Worm (Caenorhabditis elegans) whole organism, early embryonic: ENCODE data around the gene F47C12.6.

ENCODE experiments used
- B0310.2 ChIP-seq: sonication (generic microtip); optimal IDR thresholded peaks from 2 replicates; lab custom pipeline; 2016; ENCODE audit warnings: mild to moderate bottlenecking, missing genetic modification characterization, missing compliant biosample characterization
- F13C5.2 ChIP-seq: sonication (generic microtip); optimal IDR thresholded peaks from 2 replicates; lab custom pipeline; 2017; ENCODE audit warnings: mild to moderate bottlenecking, missing genetic modification characterization, inconsistent platforms, missing compliant biosample characterization
- aly-1 ChIP-seq: sonication (generic microtip); optimal IDR thresholded peaks from 2 replicates; lab custom pipeline; 2016; ENCODE audit warnings: missing genetic modification characterization, missing compliant biosample characterization
- ama-1 ChIP-seq: fragments of 150-350 bp; optimal IDR thresholded peaks from 2 replicates; lab custom pipeline; 2014
- ceh-13 ChIP-seq: fragments of 200-800 bp; sonication (Bioruptor generic); optimal IDR thresholded peaks from 2 replicates; lab custom pipeline; 2018; ENCODE audit warnings: mild to moderate bottlenecking, missing genetic modification characterization, missing compliant biosample characterization
- ceh-36 ChIP-seq: sonication (generic microtip); optimal IDR thresholded peaks from 2 replicates; lab custom pipeline; 2016; ENCODE audit warnings: missing genetic modification characterization, inconsistent platforms, missing compliant biosample characterization
- ets-7 ChIP-seq: sonication (generic microtip); optimal IDR thresholded peaks from 2 replicates; lab custom pipeline; 2016; ENCODE audit warnings: missing genotype, missing genetic modification characterization, missing compliant biosample characterization
- flt-1 ChIP-seq: fragments of 200-800 bp; sonication (Bioruptor generic); IDR thresholded peaks from 2 replicates; pipeline ENCODE4 v1.3.6; 2022; ENCODE audit warnings: missing genetic modification characterization, missing compliant biosample characterization
- hmbx-1 ChIP-seq: sonication (generic microtip); optimal IDR thresholded peaks from 2 replicates; lab custom pipeline; 2016; ENCODE audit warnings: mild to moderate bottlenecking, missing genetic modification characterization, missing compliant biosample characterization
- hmg-4 ChIP-seq: fragments of 200-800 bp; sonication (Bioruptor generic); optimal IDR thresholded peaks from 2 replicates; lab custom pipeline; 2018; ENCODE audit warnings: mild to moderate bottlenecking, missing genetic modification characterization, missing compliant biosample characterization
- hnd-1 ChIP-seq: sonication (generic microtip); optimal IDR thresholded peaks from 2 replicates; lab custom pipeline; 2016; ENCODE audit warnings: missing genetic modification characterization, missing compliant biosample characterization
- pes-1 ChIP-seq: fragments of 200-800 bp; sonication (Bioruptor generic); IDR thresholded peaks from 2 replicates; pipeline ENCODE4 v1.3.6; 2022; ENCODE audit warnings: missing genetic modification reagents, missing genetic modification characterization, missing compliant biosample characterization
- scrt-1 ChIP-seq: fragments of 200-800 bp; sonication (Bioruptor generic); IDR thresholded peaks from 2 replicates; pipeline ENCODE4 v1.3.6; 2022; ENCODE audit warnings: missing genetic modification characterization, missing compliant biosample characterization
- sea-1 ChIP-seq: fragments of 200-800 bp; sonication (Bioruptor generic); conservative IDR thresholded peaks from 2 replicates; pipeline ENCODE4 v1.3.6; 2022; ENCODE audit warnings: missing genetic modification characterization, missing compliant biosample characterization
- tbx-11 ChIP-seq: fragments of 200-800 bp; sonication (Bioruptor generic); IDR thresholded peaks from 2 replicates; pipeline ENCODE4 v1.3.6; 2022; ENCODE audit warnings: missing genetic modification characterization, missing compliant biosample characterization
- tbx-37 ChIP-seq: fragments of 200-800 bp; sonication (Bioruptor generic); conservative IDR thresholded peaks from 2 replicates; pipeline ENCODE4 v1.3.6; 2022; ENCODE audit warnings: missing genetic modification reagents, missing genetic modification characterization, missing compliant biosample characterization
- tra-4 ChIP-seq: sonication (generic microtip); optimal IDR thresholded peaks from 2 replicates; lab custom pipeline; 2017; ENCODE audit warnings: missing genetic modification characterization, missing compliant biosample characterization

The F47C12.6 gene

DNA sequence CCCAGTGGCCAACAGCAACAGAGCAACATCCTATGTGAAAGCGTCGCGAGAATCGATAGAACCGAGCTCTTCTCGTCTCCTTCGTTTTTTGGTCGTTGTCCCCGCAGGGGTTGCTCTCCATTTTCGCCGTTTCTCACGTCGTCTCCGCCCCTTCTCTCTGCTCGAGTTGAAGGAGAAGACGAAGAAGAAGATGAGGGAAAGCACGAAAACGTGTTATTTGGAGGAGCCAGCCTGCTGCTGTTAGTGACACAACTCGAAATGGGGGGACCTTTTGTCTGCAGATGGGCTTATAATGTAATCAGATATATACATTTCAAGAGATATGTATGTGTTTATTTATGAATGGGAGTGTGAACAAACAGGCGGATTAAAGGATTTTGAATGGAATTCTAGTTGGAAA lies 14.5 kb upstream of the F47C12.6 start, which contains the start of gene W02C12.2:
TSS of gene W02C12.2 (minus strand) at position 277 of the 400 bp plus-strand sequence.
- TF ChIP-seq hmbx-1 (tag; lab: Kevin White, UChicago) (no peak), F13C5.2 (tag; lab: Kevin White, UChicago) (no peak), B0310.2 (tag; lab: Kevin White, UChicago) (no peak), scrt-1 (GFP tag; lab: Robert Waterston, UW) (no peak), aly-1 (no peak), hmg-4 (GFP tag; lab: Kevin White, UChicago) (no peak)

DNA sequence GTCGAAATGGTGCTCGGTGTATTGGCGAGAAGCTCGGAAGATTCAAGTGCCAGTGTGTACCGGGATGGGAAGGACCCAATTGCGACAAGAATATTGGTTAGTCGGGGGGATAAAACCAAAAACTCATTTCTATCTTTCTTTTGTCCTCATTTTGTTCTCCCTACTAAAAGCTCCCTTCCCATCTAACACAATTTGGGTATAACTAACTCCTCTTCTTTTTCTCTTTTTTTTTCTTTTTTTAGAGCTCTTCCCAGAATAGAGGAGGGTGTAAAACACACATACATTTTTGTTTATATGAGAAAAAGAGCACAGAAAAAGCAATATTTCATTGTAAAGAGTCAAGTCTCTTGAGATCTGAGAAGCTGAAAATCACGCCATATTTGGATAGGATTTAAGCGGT lies 12.0 kb upstream of the F47C12.6 start:
- TF ChIP-seq sea-1 (GFP tag; lab: Robert Waterston, UW) (no peak), aly-1 (no peak), F13C5.2 (tag; lab: Kevin White, UChicago) (no peak), flt-1 (GFP tag; lab: Robert Waterston, UW) (no peak), pes-1 (GFP tag; lab: Robert Waterston, UW) (no peak), hmbx-1 (tag; lab: Kevin White, UChicago) (no peak), tbx-11 (GFP tag; lab: Robert Waterston, UW) (no peak), tbx-37 (no peak), B0310.2 (tag; lab: Kevin White, UChicago) (no peak), hnd-1 (tag; lab: Kevin White, UChicago) (no peak), ama-1 (lab: Kevin White, UChicago) (no peak)

DNA sequence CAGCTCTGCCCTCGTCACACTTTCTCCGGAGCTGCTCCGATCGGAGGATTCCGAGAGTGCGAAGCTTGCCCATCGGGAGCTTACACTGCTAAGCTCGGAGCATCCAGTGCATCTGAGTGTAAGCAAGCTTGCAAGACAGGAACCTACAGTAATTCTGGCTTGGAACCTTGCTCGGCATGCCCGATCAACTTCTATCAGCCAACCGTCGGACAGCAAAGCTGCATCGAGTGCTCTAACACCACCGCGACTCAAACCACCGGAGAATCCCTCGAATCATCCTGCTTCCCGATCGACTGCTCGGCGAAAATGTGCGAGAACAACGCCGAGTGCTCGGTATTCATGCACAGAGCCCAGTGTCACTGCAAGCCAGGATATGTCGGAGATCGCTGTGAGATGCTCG lies 11.0 kb upstream of the F47C12.6 start:
- TF ChIP-seq sea-1 (GFP tag; lab: Robert Waterston, UW) (no peak), hnd-1 (tag; lab: Kevin White, UChicago) (no peak), ceh-13 (no peak), tbx-37 (no peak), hmbx-1 (tag; lab: Kevin White, UChicago) (no peak), ets-7 (tag; lab: Kevin White, UChicago) (no peak), pes-1 (GFP tag; lab: Robert Waterston, UW) (no peak)

DNA sequence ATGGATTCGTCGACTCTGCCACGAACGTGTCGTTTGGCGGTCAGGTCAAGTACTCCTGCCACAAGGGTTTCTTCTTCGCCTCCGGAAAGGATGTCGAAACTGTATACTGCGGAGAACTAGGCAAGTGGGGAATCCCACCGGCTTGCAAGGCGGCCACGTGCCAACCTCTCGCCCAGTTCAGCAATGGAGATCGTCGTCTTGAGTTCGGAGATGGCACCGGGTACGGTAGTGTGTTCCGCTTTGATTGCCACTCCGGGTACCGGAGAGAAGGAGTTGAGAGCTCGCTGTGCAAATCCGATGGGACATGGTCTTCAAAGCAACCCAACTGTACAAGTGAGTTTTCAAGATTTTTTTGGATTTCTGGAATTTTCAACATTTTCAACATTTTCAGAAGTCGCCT lies 6.5 kb upstream of the F47C12.6 start:
- TF ChIP-seq F13C5.2 (tag; lab: Kevin White, UChicago) (no peak), hnd-1 (tag; lab: Kevin White, UChicago) (no peak), hmbx-1 (tag; lab: Kevin White, UChicago) (no peak), ceh-13 (no peak)

DNA sequence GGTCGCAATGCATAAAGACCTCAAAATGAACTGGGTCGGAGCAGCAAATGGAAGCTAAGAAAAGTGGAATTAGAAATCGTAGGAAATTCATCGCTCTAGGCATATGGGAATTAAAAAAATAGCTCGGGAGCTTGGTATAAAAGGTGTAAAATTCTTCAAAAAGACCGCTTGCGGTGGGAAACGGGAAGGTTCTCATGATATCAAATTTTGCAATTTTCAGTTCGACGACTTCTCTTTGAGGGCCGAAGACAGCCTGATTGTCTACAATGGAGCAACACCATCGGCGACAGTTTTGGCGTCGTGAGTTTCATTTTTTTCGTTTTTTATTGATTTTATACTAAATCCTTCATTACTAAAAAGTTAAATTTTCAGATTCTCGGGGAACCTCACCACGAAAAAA lies 5.3 kb upstream of the F47C12.6 start, which contains the start of gene F47C12.8:
TSS of gene F47C12.8 (minus strand) at position 101 of the 400 bp plus-strand sequence.
- no peak for TF ChIP-seq B0310.2 (tag; lab: Kevin White, UChicago)
- no peak for TF ChIP-seq flt-1 (GFP tag; lab: Robert Waterston, UW)
- TF ChIP-seq pes-1 (GFP tag; lab: Robert Waterston, UW), result no peak
- TF ChIP-seq ceh-13, result no peak
- no peak for TF ChIP-seq ama-1 (lab: Kevin White, UChicago)

DNA sequence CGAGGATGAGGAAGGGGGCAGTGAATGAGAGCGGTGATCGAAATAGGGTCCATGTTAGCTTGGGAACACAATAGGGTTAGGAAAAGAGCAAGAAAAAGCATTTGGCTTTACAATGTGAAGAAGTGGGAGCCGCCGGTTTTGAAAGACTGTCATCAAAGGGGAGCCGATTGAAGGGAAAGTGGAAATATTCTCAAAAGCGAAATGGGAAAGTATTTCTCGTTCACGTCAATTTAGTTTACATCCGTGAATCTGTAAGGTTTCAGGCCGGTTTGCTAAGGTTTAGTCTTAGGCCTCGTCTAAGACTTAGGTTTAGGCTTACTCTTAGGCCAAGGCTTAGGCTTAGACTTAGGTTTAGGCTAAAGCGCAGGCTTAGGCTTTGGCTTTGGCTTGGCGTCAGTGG lies 2.2 kb upstream of the F47C12.6 start, which contains the start of gene F47C12.7:
TSS of gene F47C12.7 (minus strand) at position 101 of the 400 bp plus-strand sequence.
- TF ChIP-seq tbx-37 (no peak), tra-4 (tag; lab: Kevin White, UChicago) (no peak), ama-1 (lab: Kevin White, UChicago) (no peak), ets-7 (tag; lab: Kevin White, UChicago) (no peak)

DNA sequence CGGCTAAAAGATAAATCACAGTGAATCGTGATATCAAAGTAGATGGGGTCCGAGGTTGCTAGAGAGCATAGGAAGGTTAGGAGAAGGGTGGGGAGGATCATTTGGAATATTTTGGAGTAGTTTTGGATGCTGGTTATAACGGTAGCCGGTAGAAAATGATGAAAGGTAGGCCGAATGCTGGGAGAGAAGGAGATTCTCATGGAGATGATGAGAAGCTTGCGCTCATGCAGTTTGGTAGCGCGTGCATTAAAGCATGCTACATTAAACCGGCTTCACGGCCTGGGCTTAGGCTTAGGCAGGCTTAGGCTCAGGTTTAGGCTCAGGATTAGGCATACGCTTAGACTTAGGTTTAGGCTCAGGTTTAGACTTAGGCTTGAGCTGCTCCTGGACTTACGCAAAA lies 1.1 kb upstream of the F47C12.6 start, which contains the start of gene F47C12.13:
TSS of gene F47C12.13 (minus strand) at position 101 of the 400 bp plus-strand sequence.
- TF ChIP-seq aly-1 (no peak), hnd-1 (tag; lab: Kevin White, UChicago) (no peak), ets-7 (tag; lab: Kevin White, UChicago) (no peak), tbx-11 (GFP tag; lab: Robert Waterston, UW) (no peak), flt-1 (GFP tag; lab: Robert Waterston, UW) (no peak), hmbx-1 (tag; lab: Kevin White, UChicago) (no peak)

DNA sequence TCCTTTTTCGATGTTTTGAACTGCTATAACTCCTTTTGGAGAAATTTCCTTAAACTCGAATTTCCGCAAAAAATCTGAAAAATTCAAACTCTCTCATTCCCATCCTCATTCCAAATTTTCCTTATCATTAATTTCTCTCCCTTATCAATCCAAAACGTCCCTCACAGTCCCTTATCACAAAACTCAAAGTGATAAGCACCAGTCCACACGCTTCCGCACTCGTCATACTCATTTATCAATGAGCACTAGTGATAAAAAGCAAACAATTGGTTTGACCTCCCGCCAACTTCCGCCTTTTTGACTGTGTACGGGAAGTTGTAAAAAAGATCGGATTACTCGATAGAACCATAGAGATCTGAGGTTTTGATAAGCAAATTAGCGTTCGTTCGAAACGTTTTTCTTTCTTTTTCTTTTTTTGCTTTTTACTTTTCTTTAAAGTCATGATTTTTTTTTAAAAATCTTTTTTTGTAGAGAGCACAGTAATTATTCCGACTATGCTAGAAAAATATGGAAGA lies 4.5 kb downstream of the F47C12.6 start, which contains the start of gene clec-78:
TSS of gene clec-78 (plus strand) at position 465 of the 515 bp plus-strand sequence.
- TF ChIP-seq ceh-13 (no peak), B0310.2 (tag; lab: Kevin White, UChicago) (peak; percentile 35), ceh-36 (tag; lab: Kevin White, UChicago) (no peak), tbx-37 (no peak), scrt-1 (GFP tag; lab: Robert Waterston, UW) (no peak)

DNA sequence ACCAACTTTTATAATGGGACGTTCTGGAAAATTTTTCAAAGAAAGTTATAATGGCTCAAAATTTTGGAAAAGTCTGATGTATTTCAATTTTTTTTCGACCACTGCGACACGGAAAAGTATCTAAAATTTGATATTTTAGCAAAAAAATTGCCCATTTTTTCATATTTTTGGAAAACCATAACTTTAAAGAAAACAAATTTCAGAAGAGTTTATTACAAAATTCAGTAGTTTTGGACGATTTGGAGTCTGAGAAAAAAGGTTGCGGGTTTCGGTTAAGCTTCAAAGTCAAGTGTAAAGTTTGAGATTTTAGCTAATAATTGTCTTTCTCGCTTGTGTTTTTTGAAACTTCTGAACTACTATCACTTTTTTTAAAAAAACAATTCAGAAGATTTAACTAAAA lies 5.1 kb downstream of the F47C12.6 start:
- no peak for TF ChIP-seq tbx-37
- TF ChIP-seq sea-1 (GFP tag; lab: Robert Waterston, UW), result no peak
- no peak for TF ChIP-seq F13C5.2 (tag; lab: Kevin White, UChicago)
- no peak for TF ChIP-seq ceh-36 (tag; lab: Kevin White, UChicago)
- TF ChIP-seq tra-4 (tag; lab: Kevin White, UChicago), result no peak
- TF ChIP-seq scrt-1 (GFP tag; lab: Robert Waterston, UW), result no peak
